Worm (Caenorhabditis elegans) whole organism, early embryonic: Measurements from ENCODE around the gene symk-1.

Experiments
- B0310.2 ChIP-seq: sonication (generic microtip); optimal IDR thresholded peaks from 2 replicates; lab custom pipeline; 2016; ENCODE audit warnings: mild to moderate bottlenecking, missing genetic modification characterization, missing compliant biosample characterization
- ama-1 ChIP-seq: fragments of 150-350 bp; optimal IDR thresholded peaks from 2 replicates; lab custom pipeline; 2014
- ets-7 ChIP-seq: sonication (generic microtip); optimal IDR thresholded peaks from 2 replicates; lab custom pipeline; 2016; ENCODE audit warnings: missing genotype, missing genetic modification characterization, missing compliant biosample characterization
- flt-1 ChIP-seq: fragments of 200-800 bp; sonication (Bioruptor generic); IDR thresholded peaks from 2 replicates; pipeline ENCODE4 v1.3.6; 2022; ENCODE audit warnings: missing genetic modification characterization, missing compliant biosample characterization
- hmg-4 ChIP-seq: fragments of 200-800 bp; sonication (Bioruptor generic); optimal IDR thresholded peaks from 2 replicates; lab custom pipeline; 2018; ENCODE audit warnings: mild to moderate bottlenecking, missing genetic modification characterization, missing compliant biosample characterization
- pes-1 ChIP-seq: fragments of 200-800 bp; sonication (Bioruptor generic); IDR thresholded peaks from 2 replicates; pipeline ENCODE4 v1.3.6; 2022; ENCODE audit warnings: missing genetic modification reagents, missing genetic modification characterization, missing compliant biosample characterization
- scrt-1 ChIP-seq: fragments of 200-800 bp; sonication (Bioruptor generic); IDR thresholded peaks from 2 replicates; pipeline ENCODE4 v1.3.6; 2022; ENCODE audit warnings: missing genetic modification characterization, missing compliant biosample characterization
- sea-1 ChIP-seq: fragments of 200-800 bp; sonication (Bioruptor generic); conservative IDR thresholded peaks from 2 replicates; pipeline ENCODE4 v1.3.6; 2022; ENCODE audit warnings: missing genetic modification characterization, missing compliant biosample characterization
- tra-4 ChIP-seq: sonication (generic microtip); optimal IDR thresholded peaks from 2 replicates; lab custom pipeline; 2017; ENCODE audit warnings: missing genetic modification characterization, missing compliant biosample characterization

DNA sequence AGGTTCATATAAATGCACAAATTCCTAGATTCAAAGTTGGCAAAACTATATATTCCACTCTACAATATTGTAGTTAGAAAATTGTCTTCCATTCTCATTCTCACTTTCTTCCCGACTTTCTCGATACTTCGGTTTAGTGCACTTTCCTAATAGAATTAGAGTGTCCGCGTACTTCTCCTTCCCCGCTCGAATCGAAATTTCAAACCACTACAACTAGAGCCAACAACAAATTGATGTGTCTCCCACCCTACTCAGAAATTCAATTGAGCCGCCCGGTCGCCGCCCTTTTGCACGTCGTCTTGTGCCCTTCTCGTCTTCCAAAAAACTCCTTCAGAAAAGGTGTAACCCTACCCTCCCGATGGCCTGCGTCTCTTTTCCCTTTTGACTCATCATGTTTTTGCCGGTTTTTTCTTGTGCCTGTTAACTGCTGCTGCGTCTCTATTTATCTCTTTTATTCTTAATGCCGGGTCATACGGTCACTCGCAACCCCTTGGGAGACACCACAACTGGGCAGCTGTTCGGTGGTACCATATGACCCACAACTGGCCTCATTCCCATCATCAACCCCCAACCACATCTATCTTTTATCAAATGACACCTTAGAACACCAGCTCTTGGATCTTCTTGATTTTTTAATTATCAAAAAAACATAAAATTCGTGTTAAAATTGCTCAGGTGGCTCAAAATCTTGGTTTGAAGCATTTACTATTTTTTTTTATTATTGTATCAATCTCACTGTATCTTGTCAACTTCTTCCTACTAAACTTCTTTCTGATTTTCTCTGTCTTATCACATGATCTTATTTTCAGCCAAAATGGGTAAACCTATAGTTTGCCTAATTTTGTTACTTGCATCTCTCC, 24.2 kb downstream of the symk-1 start, which contains the start of gene tag-196:
- TF ChIP-seq tra-4 (no peak), ama-1 (lab: Kevin White, UChicago) (no peak), scrt-1 (GFP tag; lab: Robert Waterston, UW) (no peak), sea-1 (no peak), hmg-4 (GFP tag; lab: Kevin White, UChicago) (no peak), flt-1 (GFP tag; lab: Robert Waterston, UW) (no peak), pes-1 (GFP tag; lab: Robert Waterston, UW) (no peak), ets-7 (no peak), B0310.2 (tag; lab: Kevin White, UChicago) (no peak)
